Fruit fly (Drosophila melanogaster): ENCODE data around the gene CG31673.

DNA sequence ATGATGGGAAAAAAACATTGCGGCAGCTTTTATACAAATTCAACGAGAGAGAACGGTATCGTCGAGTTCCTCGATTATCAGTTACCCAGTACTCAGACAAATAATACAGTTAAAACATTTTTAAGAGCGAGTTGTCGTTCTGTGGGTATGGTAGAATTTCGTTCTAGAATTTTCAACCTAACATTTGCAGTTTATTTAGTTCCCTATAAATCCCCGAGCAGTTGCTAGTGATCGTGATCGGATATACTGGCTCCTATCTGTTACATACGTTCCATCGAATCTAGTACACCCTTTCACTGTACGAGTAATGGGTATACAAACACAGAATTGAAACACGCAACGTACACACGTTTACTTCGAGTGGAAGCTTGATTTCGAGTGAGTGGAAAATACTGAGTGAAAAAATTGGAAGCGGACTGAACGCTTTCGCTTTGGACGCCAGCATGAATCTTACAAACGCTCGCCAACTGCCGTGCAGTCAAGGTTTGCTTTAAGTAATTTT, 35.4 kb downstream of the CG31673 start, which contains the start of gene CG9338:
- TF ChIP-seq fd96Ca (GFP tag; IDR thresholded peaks at IDR 0.05) (peak; percentile 92), CG10348 (GFP tag; IDR thresholded peaks at IDR 0.05) (0 out of 2 replicates have a peak, but pooled peaks have one; percentile 32), rn (GFP tag; IDR thresholded peaks at IDR 0.05) (peak; percentile 73; the same call in 1 of the 2 replicates), Pif1A (GFP tag; optimal IDR thresholded peaks at IDR 0.05) (peak; percentile 92), CG17806 (tag; optimal IDR thresholded peaks at IDR 0.05) (no peak), CG8301 (tag; optimal IDR thresholded peaks at IDR 0.05) (peak; percentile 77), EcR (GFP tag; optimal IDR thresholded peaks at IDR 0.05) (no peak), CG13204 (GFP tag; optimal IDR thresholded peaks at IDR 0.05) (no peak), CG14655 (GFP tag; optimal IDR thresholded peaks at IDR 0.05) (peak; percentile 75)
